Worm (Caenorhabditis elegans) whole organism, midembryonic: ENCODE data around the gene svh-5.

Experiments used
- T22C8.4 ChIP-seq: fragments of 200-800 bp; sonication (Bioruptor generic); IDR thresholded peaks from 2 replicates; pipeline ENCODE4 v1.3.6; 2022; ENCODE audit warnings: missing genetic modification characterization, missing compliant biosample characterization
- cog-1 ChIP-seq: sonication (generic microtip); optimal IDR thresholded peaks from 2 replicates; lab custom pipeline; 2016; ENCODE audit warnings: missing genetic modification characterization, missing compliant biosample characterization
- flt-1 ChIP-seq: fragments of 200-800 bp; sonication (Bioruptor generic); IDR thresholded peaks from 2 replicates; pipeline ENCODE4 v1.3.6; 2022; ENCODE audit warnings: missing genetic modification characterization, missing compliant biosample characterization
- klf-2 ChIP-seq: fragments of 200-800 bp; sonication (Bioruptor generic); conservative IDR thresholded peaks from 2 replicates; pipeline ENCODE4 v1.3.6; 2022; ENCODE audit warnings: missing genetic modification reagents, missing genetic modification characterization, missing compliant biosample characterization
- med-1 ChIP-seq: sonication (generic microtip); optimal IDR thresholded peaks from 2 replicates; lab custom pipeline; 2017; ENCODE audit warnings: missing genetic modification characterization, mild to moderate bottlenecking, missing compliant biosample characterization, antibody characterized with exemption, missing genetic modification reagents; ENCODE audit not compliant: insufficient read depth
- ref-1 ChIP-seq: fragments of 200-800 bp; sonication (Bioruptor generic); conservative IDR thresholded peaks from 2 replicates; pipeline ENCODE4 v1.3.6; 2022; ENCODE audit warnings: missing genetic modification reagents, missing genetic modification characterization, missing compliant biosample characterization
- tab-1 ChIP-seq: fragments of 200-800 bp; sonication (Bioruptor generic); IDR thresholded peaks from 2 replicates; pipeline ENCODE4 v1.3.6; 2022; ENCODE audit warnings: missing genetic modification characterization, missing compliant biosample characterization
- ztf-23 ChIP-seq: fragments of 200-800 bp; sonication (Bioruptor generic); IDR thresholded peaks from 2 replicates; pipeline ENCODE4 v1.3.6; 2022; ENCODE audit warnings: missing genetic modification reagents, missing genetic modification characterization, missing compliant biosample characterization
- ztf-29 ChIP-seq: fragments of 200-800 bp; sonication (Bioruptor generic); IDR thresholded peaks from 2 replicates; pipeline ENCODE4 v1.3.6; 2022; ENCODE audit warnings: missing genetic modification reagents, missing genetic modification characterization, missing compliant biosample characterization

The svh-5 gene

DNA sequence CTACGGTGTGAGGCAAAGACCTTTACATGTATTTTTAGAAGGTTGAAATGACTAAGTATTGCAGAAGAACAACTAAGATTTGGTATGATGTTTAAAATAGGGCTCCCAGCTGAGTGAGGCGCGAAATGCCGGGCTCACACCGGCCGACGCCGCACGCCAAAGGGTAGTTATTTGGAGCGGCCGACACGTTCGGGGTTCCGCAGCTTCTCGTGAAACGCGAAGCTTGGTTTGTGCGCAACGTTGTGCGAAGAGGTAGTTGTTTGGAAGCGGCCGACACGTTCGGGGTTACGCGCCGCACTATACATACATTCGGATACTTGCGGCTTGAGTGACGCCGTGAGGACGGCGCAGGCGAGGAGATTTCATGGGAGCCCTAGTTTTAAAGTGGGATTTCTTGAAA is 10.6 kb upstream of the svh-5 start:
- TF ChIP-seq ref-1 (GFP tag; lab: Robert Waterston, UW) = no peak

DNA sequence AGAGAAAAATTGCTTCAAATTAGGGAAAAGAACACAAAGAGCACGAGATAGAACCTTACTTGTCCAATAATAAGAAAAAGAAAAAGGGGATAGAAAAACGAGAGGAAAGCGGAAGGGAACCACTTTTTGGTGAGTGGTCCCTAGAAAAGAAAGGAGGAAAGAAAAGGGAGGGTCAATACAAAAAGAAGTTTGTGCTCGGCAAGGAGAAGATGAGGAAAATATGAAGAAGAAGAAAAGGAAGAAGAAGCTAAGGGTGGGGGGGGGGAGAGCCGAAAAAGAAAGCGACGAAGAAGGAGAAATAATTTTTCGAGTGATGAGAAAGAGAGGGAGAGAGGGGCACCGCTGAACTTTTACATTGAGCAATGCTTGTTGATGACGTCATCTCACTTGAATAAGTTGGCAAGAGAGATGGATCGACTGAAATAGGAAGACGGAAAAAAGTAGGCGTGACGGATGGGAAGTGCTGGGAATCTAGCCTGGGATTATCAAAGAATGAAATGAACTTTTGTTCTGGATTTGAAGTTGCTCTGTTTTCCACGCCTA is 8.3 kb upstream of the svh-5 start:
- no peak for TF ChIP-seq med-1
- no peak for TF ChIP-seq flt-1 (GFP tag; lab: Robert Waterston, UW)
- no peak for TF ChIP-seq ref-1 (GFP tag; lab: Robert Waterston, UW)
- no peak for TF ChIP-seq ztf-23

DNA sequence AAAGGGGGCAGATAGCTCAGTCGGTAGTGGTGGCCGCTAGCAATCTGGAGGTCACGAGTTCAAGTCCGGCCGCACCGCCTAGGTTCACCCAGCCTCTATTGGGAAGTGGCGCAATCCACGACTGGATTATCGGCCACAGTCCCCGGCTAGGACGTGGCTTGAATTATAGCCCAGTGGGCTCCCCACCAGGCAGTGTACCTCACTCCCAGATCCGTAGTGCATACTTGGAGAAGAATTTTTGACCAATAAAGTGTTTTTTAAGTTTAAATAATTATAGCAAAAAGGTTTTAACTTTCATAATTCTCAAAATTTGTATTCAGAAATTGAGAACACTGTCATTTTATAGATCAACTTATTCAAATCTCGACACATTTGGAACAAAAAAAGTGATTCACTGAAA is 7.8 kb upstream of the svh-5 start:
- TF ChIP-seq cog-1 (no peak), tab-1 (no peak), T22C8.4 (no peak), klf-2 (GFP tag; lab: Robert Waterston, UW) (no peak), flt-1 (GFP tag; lab: Robert Waterston, UW) (no peak), ztf-23 (no peak), ztf-29 (no peak), med-1 (no peak), ref-1 (GFP tag; lab: Robert Waterston, UW) (no peak)

DNA sequence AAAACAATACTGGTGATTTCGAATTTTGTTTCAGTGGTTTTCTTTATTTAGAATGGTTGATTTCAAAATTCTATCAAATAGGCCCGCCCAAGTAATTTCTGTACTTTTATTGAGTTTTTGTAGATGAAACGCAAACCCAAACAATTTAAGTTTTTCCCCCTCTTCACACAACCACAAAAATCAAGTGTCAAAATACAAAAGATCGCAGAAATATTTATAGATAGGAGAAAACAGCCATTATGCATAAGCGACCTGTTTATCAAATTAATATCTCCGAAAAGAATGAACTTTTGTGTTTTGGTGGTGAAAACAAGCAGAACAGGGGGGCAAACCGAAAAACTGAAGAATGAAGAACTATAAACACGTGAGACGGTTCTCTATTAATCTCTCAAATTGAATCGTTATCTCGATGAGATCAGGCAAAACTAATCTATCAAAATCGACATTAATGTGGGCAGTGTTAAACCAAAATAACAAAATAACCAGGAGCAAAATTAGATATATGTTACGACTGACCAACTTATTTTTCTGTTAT is 6.5 kb upstream of the svh-5 start:
- TF ChIP-seq ref-1 (GFP tag; lab: Robert Waterston, UW) (no peak), cog-1 (no peak), ztf-29 (no peak), T22C8.4 (no peak), klf-2 (GFP tag; lab: Robert Waterston, UW) (no peak), flt-1 (GFP tag; lab: Robert Waterston, UW) (no peak)

DNA sequence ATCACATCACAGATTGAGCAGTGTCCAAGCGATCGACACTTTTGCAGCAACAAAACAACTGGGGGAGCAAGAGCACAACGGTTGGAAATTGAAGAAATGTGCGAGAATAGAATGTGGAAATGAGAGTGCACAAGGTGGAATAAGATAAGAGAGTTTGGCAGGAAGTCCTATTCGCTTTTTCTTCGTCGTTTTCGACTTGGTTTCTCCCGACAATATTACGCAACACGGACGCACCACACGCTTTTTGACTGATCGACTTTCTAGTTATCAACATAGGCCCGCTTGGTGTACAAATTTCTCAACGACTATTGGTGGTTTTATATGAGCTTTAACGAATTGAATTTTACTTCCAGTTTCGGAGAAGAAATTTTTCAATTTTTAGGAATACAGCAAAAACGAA is 5.3 kb upstream of the svh-5 start:
- TF ChIP-seq flt-1 (GFP tag; lab: Robert Waterston, UW) = no peak
- TF ChIP-seq klf-2 (GFP tag; lab: Robert Waterston, UW) = no peak
- no peak for TF ChIP-seq tab-1
- no peak for TF ChIP-seq ztf-23
- no peak for TF ChIP-seq med-1
- TF ChIP-seq ztf-29 = no peak
- no peak for TF ChIP-seq ref-1 (GFP tag; lab: Robert Waterston, UW)
- no peak for TF ChIP-seq T22C8.4
- no peak for TF ChIP-seq cog-1

DNA sequence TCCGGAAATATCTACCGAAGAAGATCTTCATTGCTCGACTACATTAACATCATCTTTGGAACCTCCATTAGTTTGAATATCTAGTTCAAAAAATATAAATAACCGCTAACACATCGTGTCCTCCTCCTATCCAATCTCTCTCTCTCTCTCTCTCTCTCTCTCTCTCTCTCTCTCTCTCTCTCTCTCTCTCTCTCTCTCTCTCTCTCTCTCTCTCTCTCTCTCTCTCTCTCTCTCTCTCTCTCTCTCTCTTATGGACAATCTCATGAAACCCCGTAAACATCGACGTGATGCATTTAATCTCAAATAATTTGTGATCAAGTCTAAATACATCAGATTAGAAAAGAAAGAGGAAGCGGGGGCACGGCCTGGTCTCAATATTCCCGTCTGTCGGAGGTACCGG is 4.6 kb upstream of the svh-5 start:
- TF ChIP-seq tab-1 (no peak), ref-1 (GFP tag; lab: Robert Waterston, UW) (no peak), ztf-23 (no peak), klf-2 (GFP tag; lab: Robert Waterston, UW) (no peak), T22C8.4 (no peak), cog-1 (no peak), ztf-29 (no peak), flt-1 (GFP tag; lab: Robert Waterston, UW) (no peak), med-1 (no peak)

DNA sequence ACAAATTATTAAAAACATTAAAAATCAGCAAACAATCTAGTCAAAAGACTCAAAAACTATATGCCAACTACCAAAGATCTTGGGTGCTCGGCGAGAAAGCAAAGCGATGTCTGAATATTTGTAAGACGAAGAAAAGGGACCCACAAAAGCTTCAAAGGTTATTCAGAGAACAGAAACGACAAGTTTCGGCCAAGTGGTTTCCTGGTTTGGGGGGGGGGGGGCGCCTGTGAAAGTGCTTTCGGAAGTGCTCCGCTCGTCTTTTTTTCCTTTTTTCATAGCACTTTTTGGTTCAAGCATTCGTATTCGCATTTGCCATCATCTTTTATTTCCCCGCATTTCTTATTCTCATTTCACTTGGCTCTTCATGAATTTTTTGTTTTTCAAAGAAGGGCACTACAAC is 3.9 kb upstream of the svh-5 start:
- TF ChIP-seq med-1 (no peak), ztf-23 (no peak), ztf-29 (no peak), T22C8.4 (no peak), flt-1 (GFP tag; lab: Robert Waterston, UW) (no peak), tab-1 (no peak), klf-2 (GFP tag; lab: Robert Waterston, UW) (no peak), cog-1 (no peak)

DNA sequence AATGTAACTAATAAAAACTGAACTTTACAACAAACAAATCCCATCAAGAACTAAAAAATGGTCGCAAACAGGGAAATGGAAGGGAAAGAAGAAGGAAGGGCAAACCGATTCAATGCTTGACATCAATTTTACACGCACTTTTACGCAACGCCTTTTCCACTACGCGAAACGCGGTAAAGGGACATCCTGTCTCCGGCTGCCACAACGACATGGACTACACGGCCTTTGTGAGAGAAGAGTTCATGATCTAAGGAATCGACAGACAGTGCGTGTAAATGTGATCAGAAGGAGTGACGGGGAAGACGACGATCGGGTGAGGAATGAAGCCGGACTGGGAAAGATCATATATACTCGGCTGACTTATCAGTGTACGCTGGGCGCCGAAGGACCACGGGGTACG is 2.8 kb upstream of the svh-5 start:
- TF ChIP-seq cog-1 (no peak), ztf-29 (no peak), med-1 (no peak), ref-1 (GFP tag; lab: Robert Waterston, UW) (no peak), ztf-23 (no peak), tab-1 (no peak), T22C8.4 (no peak), klf-2 (GFP tag; lab: Robert Waterston, UW) (no peak), flt-1 (GFP tag; lab: Robert Waterston, UW) (no peak)

DNA sequence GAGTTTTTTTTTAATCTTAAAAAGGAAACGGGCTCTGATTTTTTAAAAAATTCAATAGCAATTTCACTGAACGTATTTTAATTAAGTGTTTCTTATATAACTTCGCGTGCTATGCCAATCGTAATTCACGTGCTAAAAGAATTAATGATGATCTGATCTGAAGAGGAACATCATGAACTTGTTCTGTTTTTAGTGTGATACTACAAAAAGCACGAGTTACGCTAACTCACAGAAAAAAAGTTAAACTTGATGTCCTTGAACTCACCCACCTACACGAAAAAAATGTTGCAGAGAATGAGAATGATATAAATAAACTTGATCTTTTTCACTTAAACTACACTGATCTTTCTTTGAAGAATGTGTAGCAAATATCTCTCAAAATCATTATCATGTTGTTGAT is 2.3 kb upstream of the svh-5 start:
- TF ChIP-seq klf-2 (GFP tag; lab: Robert Waterston, UW) (no peak), med-1 (no peak), ref-1 (GFP tag; lab: Robert Waterston, UW) (no peak), cog-1 (no peak), tab-1 (no peak), flt-1 (GFP tag; lab: Robert Waterston, UW) (no peak)

DNA sequence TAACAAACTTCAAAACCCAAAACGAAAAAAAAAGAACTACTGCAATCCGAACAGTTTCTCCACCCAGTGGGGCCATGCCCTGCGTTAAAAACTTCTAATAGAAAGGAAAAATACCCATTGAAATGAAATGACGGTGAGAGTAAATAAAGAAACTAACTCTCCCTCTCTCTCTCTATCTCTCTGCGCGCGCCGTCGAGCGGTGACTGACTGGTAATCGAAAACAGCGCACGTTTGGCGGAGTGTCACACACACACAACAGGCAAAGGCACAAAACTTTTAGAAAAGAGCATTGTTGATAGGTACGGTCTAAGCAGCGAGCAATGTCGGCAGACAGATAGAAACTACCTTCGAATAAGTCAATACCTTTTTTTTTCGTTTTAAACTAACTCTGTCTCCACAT is 1.0 kb downstream of the svh-5 start:
- no peak for TF ChIP-seq med-1
- TF ChIP-seq cog-1 = no peak
- TF ChIP-seq T22C8.4 = no peak
- TF ChIP-seq flt-1 (GFP tag; lab: Robert Waterston, UW) = no peak
- TF ChIP-seq klf-2 (GFP tag; lab: Robert Waterston, UW) = no peak
- no peak for TF ChIP-seq ref-1 (GFP tag; lab: Robert Waterston, UW)
- TF ChIP-seq tab-1 = no peak
- no peak for TF ChIP-seq ztf-29
- no peak for TF ChIP-seq ztf-23

DNA sequence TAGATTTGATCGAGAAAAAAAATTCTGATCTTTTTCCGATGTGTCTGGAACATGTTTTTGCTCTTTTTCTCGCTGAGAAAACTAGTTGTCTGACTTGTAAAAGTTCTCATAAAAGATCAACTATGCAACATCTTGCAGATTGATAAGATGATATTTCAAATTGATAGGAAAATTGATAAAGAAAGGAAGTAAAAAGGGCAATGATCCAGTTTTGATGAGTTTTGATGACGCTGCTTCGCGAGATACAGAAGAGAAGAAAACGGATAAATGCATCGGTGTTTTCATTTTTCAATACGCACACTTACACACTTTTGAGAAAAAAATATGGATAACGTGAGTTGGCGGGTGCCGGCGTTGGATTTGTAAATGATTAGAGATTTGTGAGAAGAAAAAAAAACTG is 2.3 kb downstream of the svh-5 start:
- no peak for TF ChIP-seq ztf-23
- no peak for TF ChIP-seq ztf-29
- no peak for TF ChIP-seq klf-2 (GFP tag; lab: Robert Waterston, UW)
- no peak for TF ChIP-seq flt-1 (GFP tag; lab: Robert Waterston, UW)
- TF ChIP-seq cog-1 = no peak
- no peak for TF ChIP-seq tab-1

DNA sequence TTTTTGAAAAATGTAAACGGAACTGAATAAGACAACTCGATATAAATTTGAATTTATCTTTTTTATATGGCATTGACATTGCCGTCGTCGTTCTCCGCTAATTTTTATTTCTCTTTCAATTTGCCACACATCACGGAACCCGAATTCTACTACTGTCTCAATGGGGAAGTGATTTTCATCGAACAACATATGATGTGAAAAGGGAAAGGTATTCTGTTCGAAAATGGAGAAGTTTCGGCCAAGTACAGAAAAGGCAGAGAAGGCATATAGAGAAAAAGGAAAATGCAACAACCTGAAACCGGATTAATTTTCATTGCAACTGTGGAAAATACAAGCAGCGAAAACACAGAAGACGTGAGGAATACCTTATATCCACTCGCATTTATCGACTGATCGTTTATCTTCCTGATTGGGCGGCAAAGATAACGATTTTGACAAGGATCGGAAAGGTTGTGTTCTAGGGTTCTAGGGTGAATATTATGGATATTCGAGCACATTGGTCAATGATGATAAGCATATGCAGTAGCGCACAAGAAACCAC is 2.9 kb downstream of the svh-5 start:
- TF ChIP-seq ztf-29 (no peak), klf-2 (GFP tag; lab: Robert Waterston, UW) (no peak), tab-1 (no peak), T22C8.4 (no peak)
